Worm (Caenorhabditis elegans) whole organism, L3 larva: ENCODE data around the gene sqrd-1.

Experiments
- egl-27 ChIP-seq: sonication (generic microtip); optimal IDR thresholded peaks from 4 replicates; lab custom pipeline; 2017; ENCODE audit warnings: missing biosample characterization, missing genetic modification reagents, missing genetic modification characterization
- elt-2 ChIP-seq: sonication (generic microtip); optimal IDR thresholded peaks from 2 replicates; lab custom pipeline; 2016; ENCODE audit warnings: missing genetic modification reagents, mild to moderate bottlenecking, missing genetic modification characterization, missing compliant biosample characterization
- lin-15B ChIP-seq: fragments of 150-350 bp; optimal IDR thresholded peaks from 2 replicates; lab custom pipeline; 2014; ENCODE audit warnings: missing biosample characterization, missing genetic modification characterization
- mml-1 ChIP-seq: fragments of 150-350 bp; sonication (generic microtip); optimal IDR thresholded peaks from 3 replicates; lab custom pipeline; 2014; ENCODE audit warnings: missing biosample characterization, missing genetic modification characterization
- nfya-1 ChIP-seq: sonication (generic microtip); optimal IDR thresholded peaks from 2 replicates; lab custom pipeline; 2017; ENCODE audit warnings: missing genetic modification characterization, mild to moderate bottlenecking, missing compliant biosample characterization, antibody characterized with exemption, moderate library complexity; ENCODE audit not compliant: insufficient read depth
- nhr-237 ChIP-seq: fragments of 150-350 bp; optimal IDR thresholded peaks from 2 replicates; lab custom pipeline; 2014; ENCODE audit warnings: missing biosample characterization, missing genetic modification characterization
- nhr-28 ChIP-seq: fragments of 150-350 bp; optimal IDR thresholded peaks from 2 replicates; lab custom pipeline; 2014; ENCODE audit warnings: missing biosample characterization, missing genetic modification characterization
- nhr-77 ChIP-seq: fragments of 150-350 bp; optimal IDR thresholded peaks from 2 replicates; lab custom pipeline; 2014; ENCODE audit warnings: missing biosample characterization, missing genetic modification characterization
- pqm-1 ChIP-seq: fragments of 150-350 bp; optimal IDR thresholded peaks from 2 replicates; lab custom pipeline; 2017; ENCODE audit warnings: missing biosample characterization, missing genetic modification characterization, inconsistent platforms
- tbx-2 ChIP-seq: sonication (generic microtip); optimal IDR thresholded peaks from 2 replicates; lab custom pipeline; 2016; ENCODE audit warnings: mild to moderate bottlenecking, missing genetic modification characterization, missing compliant biosample characterization
- unc-62 ChIP-seq: fragments of 150-350 bp; sonication (generic microtip); optimal IDR thresholded peaks from 4 replicates; lab custom pipeline; 2014; ENCODE audit warnings: missing biosample characterization, missing genetic modification reagents, missing genetic modification characterization
- ztf-11 ChIP-seq: fragments of 150-350 bp; optimal IDR thresholded peaks from 2 replicates; lab custom pipeline; 2014; ENCODE audit warnings: missing biosample characterization, missing genetic modification characterization

DNA sequence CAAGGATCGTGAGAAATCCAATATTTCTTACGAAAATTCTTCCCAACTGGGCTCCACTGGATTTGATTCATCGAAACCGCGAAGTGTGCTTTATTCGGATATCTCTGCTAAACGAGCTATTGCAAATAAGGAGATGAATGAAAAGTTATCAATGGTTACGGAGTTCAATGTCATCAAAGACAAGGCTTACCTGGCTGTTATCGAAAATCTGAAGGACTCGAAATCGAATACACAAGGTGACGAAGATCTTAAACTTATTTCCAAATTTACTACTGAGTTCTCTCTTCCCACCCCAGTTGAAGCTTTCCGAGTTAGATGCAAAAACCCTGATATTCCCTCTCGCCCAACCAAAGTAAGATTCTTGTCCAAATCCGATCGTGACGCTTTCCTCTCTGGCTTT is 33.4 kb upstream of the sqrd-1 start:
- no peak for TF ChIP-seq nfya-1
- TF ChIP-seq unc-62: no peak
- TF ChIP-seq mml-1 (tag; lab: Kevin White, UChicago): no peak
- TF ChIP-seq elt-2: no peak
- TF ChIP-seq nhr-237 (tag; lab: Kevin White, UChicago): no peak
- no peak for TF ChIP-seq nhr-77 (tag; lab: Kevin White, UChicago)
- no peak for TF ChIP-seq ztf-11 (tag; lab: Kevin White, UChicago)
- TF ChIP-seq nhr-28: no peak
- no peak for TF ChIP-seq lin-15B (tag; lab: Kevin White, UChicago)
- TF ChIP-seq egl-27 (tag; lab: Kevin White, UChicago): no peak
- TF ChIP-seq pqm-1 (tag; lab: Kevin White, UChicago): no peak
- no peak for TF ChIP-seq tbx-2 (tag; lab: Kevin White, UChicago)
